Fruit fly (Drosophila melanogaster): ENCODE data around the gene snsl.

Gene snsl

dm6 chr2L:4883023-4883392, 23.6 kb downstream of the snsl start, which contains the start of the genes Cf2 and CG3008 (continued):
- TF ChIP-seq Aef1 (GFP tag; IDR thresholded peaks at IDR 0.05) (peak; percentile 16; the same call in 1 of the 3 replicates), CG30020 (tag; optimal IDR thresholded peaks at IDR 0.05) (peak; percentile 48), CG6683 (GFP tag; optimal IDR thresholded peaks at IDR 0.05) (no peak), Hmr (GFP tag; optimal IDR thresholded peaks at IDR 0.05) (no peak), NC2β (GFP tag; optimal IDR thresholded peaks at IDR 0.05) (no peak), CG13775 (GFP tag; optimal IDR thresholded peaks at IDR 0.05) (no peak), lbe (GFP tag; optimal IDR thresholded peaks at IDR 0.05) (peak; percentile 12), CG33213 (GFP tag; optimal IDR thresholded peaks at IDR 0.05) (peak; percentile 8), CG8281 (tag; optimal IDR thresholded peaks at IDR 0.05) (no peak), CG10274 (GFP tag; optimal IDR thresholded peaks at IDR 0.05) (no peak), Elba2 (GFP tag; optimal IDR thresholded peaks at IDR 0.05) (peak; percentile 45), prd (optimal IDR thresholded peaks at IDR 0.05) (no peak), prd (GFP tag; IDR thresholded peaks at IDR 0.05) (no peak), HmgZ (tag; optimal IDR thresholded peaks at IDR 0.05) (no peak), CG3847 (GFP tag; IDR thresholded peaks at IDR 0.05) (peak; percentile 44; the same call in 1 of the 2 replicates), D19B (GFP tag; optimal IDR thresholded peaks at IDR 0.05) (no peak), ewg (GFP tag; optimal IDR thresholded peaks at IDR 0.05) (no peak), z (GFP tag; IDR thresholded peaks at IDR 0.05) (no peak), Ravus (GFP tag; IDR thresholded peaks at IDR 0.05) (no peak), CG4360 (GFP tag; IDR thresholded peaks at IDR 0.05) (peak; percentile 60; the same call in 1 of the 2 replicates), CG4820 (GFP tag; optimal IDR thresholded peaks at IDR 0.05) (no peak), CG5180 (GFP tag; optimal IDR thresholded peaks at IDR 0.05) (no peak), CG6272 (GFP tag; IDR thresholded peaks at IDR 0.05) (no peak), CG8290 (GFP tag; optimal IDR thresholded peaks at IDR 0.05) (peak; percentile 14), CG8290 (tag; optimal IDR thresholded peaks at IDR 0.05) (no peak), Nf-YA (GFP tag; IDR thresholded peaks at IDR 0.05) (no peak), stwl (tag; optimal IDR thresholded peaks at IDR 0.05) (peak; percentile 67), CG15011 (GFP tag; optimal IDR thresholded peaks at IDR 0.05) (no peak), Rx (GFP tag; IDR thresholded peaks at IDR 0.05) (no peak), Chrac-16 (GFP tag; optimal IDR thresholded peaks at IDR 0.05) (no peak), Max (GFP tag; optimal IDR thresholded peaks at IDR 0.05) (no peak), mirr (GFP tag; optimal IDR thresholded peaks at IDR 0.05) (no peak), ATbp (GFP tag; optimal IDR thresholded peaks at IDR 0.05) (no peak), cas (GFP tag; IDR thresholded peaks at IDR 0.05) (no peak), slp2 (GFP tag; optimal IDR thresholded peaks at IDR 0.05) (no peak), ato (GFP tag; IDR thresholded peaks at IDR 0.05; ENCODE audit: partially characterized antibody) (peak; percentile 60), zen2 (GFP tag; IDR thresholded peaks at IDR 0.05; ENCODE audit: partially characterized antibody) (peak; percentile 62; the same call in 1 of the 3 replicates), chinmo (GFP tag; IDR thresholded peaks at IDR 0.05; ENCODE audit: partially characterized antibody) (0 out of 4 replicates have a peak, but pooled peaks have one; percentile 50), CG17568 (GFP tag; optimal IDR thresholded peaks at IDR 0.05) (no peak), CG5245 (GFP tag; optimal IDR thresholded peaks at IDR 0.05) (no peak), pzg (GFP tag; optimal IDR thresholded peaks at IDR 0.05) (peak; percentile 78), mld (GFP tag; IDR thresholded peaks at IDR 0.05; ENCODE audit: partially characterized antibody) (peak; percentile 52; the same call in 1 of the 3 replicates), sqz (GFP tag; optimal IDR thresholded peaks at IDR 0.05) (no peak), Ptx1 (GFP tag; IDR thresholded peaks at IDR 0.05) (no peak), inv (GFP tag; IDR thresholded peaks at IDR 0.05; ENCODE audit: partially characterized antibody) (peak; percentile 76), run (tag; optimal IDR thresholded peaks at IDR 0.05) (no peak), CG7839 (tag; optimal IDR thresholded peaks at IDR 0.05) (no peak), slbo (GFP tag; IDR thresholded peaks at IDR 0.05) (no peak), CG4707 (GFP tag; optimal IDR thresholded peaks at IDR 0.05) (no peak), CG17612 (GFP tag; IDR thresholded peaks at IDR 0.05) (no peak), CG14050 (GFP tag; IDR thresholded peaks at IDR 0.05) (no peak)

Data from whole organism, embryonic.